Fruit fly (Drosophila melanogaster) whole organism: ENCODE measurements around the gene Rgl.

Source experiments
- CG8478 ChIP-seq: fragments of >200 bp; optimal IDR thresholded peaks from 2 replicates; lab custom pipeline; 2018; ENCODE audit warnings: inconsistent platforms
- usp ChIP-seq: fragments of >200 bp; optimal IDR thresholded peaks from 2 replicates; lab custom pipeline; 2017; ENCODE audit warnings: missing biosample characterization, missing genetic modification characterization, mixed read lengths

DNA sequence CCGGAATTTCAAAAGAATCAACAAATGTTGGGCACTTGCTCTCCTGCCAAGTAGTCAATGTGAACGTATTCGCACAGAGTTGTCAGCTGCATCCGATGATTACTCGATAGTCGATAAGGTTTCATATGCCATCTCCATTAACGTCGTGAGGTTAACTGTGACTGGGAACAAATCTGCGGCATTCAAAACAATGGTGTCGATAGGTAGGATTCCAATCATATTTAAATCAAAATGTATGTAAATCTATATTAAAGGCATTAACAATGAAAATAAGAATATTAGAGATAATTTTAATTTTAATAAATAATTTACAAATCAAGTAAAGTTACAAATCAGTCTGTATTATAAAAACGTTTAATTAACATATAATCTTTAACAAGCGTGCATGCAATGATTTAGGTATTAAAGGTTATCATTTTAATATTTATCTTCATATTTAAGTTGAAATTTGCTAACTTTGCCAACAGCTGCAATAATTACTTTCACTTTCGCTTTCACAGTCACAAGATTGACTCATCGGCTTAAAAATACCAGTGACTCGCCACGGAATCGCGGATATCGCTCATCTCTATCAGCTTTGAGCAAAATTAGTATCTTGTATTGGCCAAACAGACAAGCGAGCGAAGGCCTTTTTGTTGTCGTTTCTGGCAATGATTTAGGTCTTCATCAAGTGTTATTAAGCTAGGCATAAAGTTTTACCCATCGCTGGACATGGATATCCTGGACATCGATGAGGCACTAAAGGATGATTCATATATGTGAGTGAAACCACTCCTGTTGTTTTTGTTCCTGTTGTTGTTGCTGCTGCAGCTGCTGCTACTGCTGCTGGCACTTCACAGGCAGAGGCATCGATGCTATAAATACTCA is 39.7 kb upstream of the Rgl start, which contains the start of the genes Meics, Nxf3 and ssp2:
- TF ChIP-seq usp (GFP tag; lab: Kevin White, UChicago) = no peak
- no peak for TF ChIP-seq CG8478
